Worm (Caenorhabditis elegans): ENCODE data around the gene Y50E8A.10.

ce11 chrV:14797886-14798285 lies 18.1 kb downstream of the Y50E8A.10 start:
- no peak for TF ChIP-seq egl-27 (tag; optimal IDR thresholded peaks at IDR 0.05)
- TF ChIP-seq ama-1 (optimal IDR thresholded peaks at IDR 0.05): no peak
- TF ChIP-seq unc-62 (GFP tag; optimal IDR thresholded peaks at IDR 0.05): no peak
- no peak for TF ChIP-seq daf-12 (tag; optimal IDR thresholded peaks at IDR 0.05)
- TF ChIP-seq ZK546.5 (tag; optimal IDR thresholded peaks at IDR 0.05): no peak
- no peak for TF ChIP-seq nhr-28 (tag; optimal IDR thresholded peaks at IDR 0.05)
- no peak for TF ChIP-seq elt-2 (tag; optimal IDR thresholded peaks at IDR 0.05)
- no peak for TF ChIP-seq zag-1 (tag; optimal IDR thresholded peaks at IDR 0.05)
- no peak for TF ChIP-seq nhr-12 (tag; optimal IDR thresholded peaks at IDR 0.05)
- no peak for TF ChIP-seq lin-39 (tag; optimal IDR thresholded peaks at IDR 0.05)
- TF ChIP-seq mdl-1 (tag; optimal IDR thresholded peaks at IDR 0.05): no peak
- TF ChIP-seq nhr-76 (tag; optimal IDR thresholded peaks at IDR 0.05): no peak
